Worm (Caenorhabditis elegans) whole organism, L4 larva: Measurements from ENCODE around the gene Y43C5A.4.

Source experiments
- fos-1 ChIP-seq: fragments of 150-350 bp; optimal IDR thresholded peaks from 2 replicates; lab custom pipeline; 2014; ENCODE audit warnings: missing biosample characterization, missing genetic modification characterization
- mep-1 ChIP-seq: fragments of 150-350 bp; sonication (generic microtip); optimal IDR thresholded peaks from 3 replicates; lab custom pipeline; 2014; ENCODE audit warnings: missing biosample characterization, missing genetic modification characterization
- nhr-237 ChIP-seq: sonication (generic microtip); optimal IDR thresholded peaks from 2 replicates; lab custom pipeline; 2017; ENCODE audit warnings: missing biosample characterization, missing genetic modification characterization
- ztf-11 ChIP-seq: fragments of 150-350 bp; optimal IDR thresholded peaks from 2 replicates; lab custom pipeline; 2014; ENCODE audit warnings: missing biosample characterization, missing genetic modification characterization

- no peak for TF ChIP-seq fos-1 (tag; lab: Kevin White, UChicago)
- no peak for TF ChIP-seq nhr-237 (tag; lab: Kevin White, UChicago)
- no peak for TF ChIP-seq ztf-11 (tag; lab: Kevin White, UChicago)
- TF ChIP-seq mep-1 (tag; lab: Kevin White, UChicago): no peak
These were observed 3.7 kb downstream of the Y43C5A.4 start, which contains the start of gene thk-1 for ce11 chrIV:10281482-10281881.
